Worm (Caenorhabditis elegans) whole organism, L3 larva: ENCODE data around the gene M6.4.

ENCODE experiments used
- ama-1 ChIP-seq: fragments of 150-350 bp; optimal IDR thresholded peaks from 2 replicates; lab custom pipeline; 2018
- ceh-9 ChIP-seq: sonication (generic microtip); optimal IDR thresholded peaks from 2 replicates; lab custom pipeline; 2018; ENCODE audit warnings: missing biosample characterization, missing genetic modification characterization
- egl-27 ChIP-seq: sonication (generic microtip); optimal IDR thresholded peaks from 4 replicates; lab custom pipeline; 2017; ENCODE audit warnings: missing biosample characterization, missing genetic modification reagents, missing genetic modification characterization
- jun-1 ChIP-seq: fragments of 150-350 bp; optimal IDR thresholded peaks from 2 replicates; lab custom pipeline; 2014; ENCODE audit warnings: missing biosample characterization, missing genetic modification reagents, missing genetic modification characterization
- lin-15B ChIP-seq: fragments of 150-350 bp; optimal IDR thresholded peaks from 2 replicates; lab custom pipeline; 2014; ENCODE audit warnings: missing biosample characterization, missing genetic modification characterization
- nhr-237 ChIP-seq: fragments of 150-350 bp; optimal IDR thresholded peaks from 2 replicates; lab custom pipeline; 2014; ENCODE audit warnings: missing biosample characterization, missing genetic modification characterization
- nhr-76 ChIP-seq: fragments of 150-350 bp; sonication (generic microtip); optimal IDR thresholded peaks from 5 replicates; lab custom pipeline; 2014; ENCODE audit warnings: missing biosample characterization, missing genetic modification characterization
- pha-4 ChIP-seq: fragments of 150-350 bp; optimal IDR thresholded peaks from 2 replicates; lab custom pipeline; 2014; ENCODE audit warnings: missing biosample characterization, missing genetic modification reagents, missing genetic modification characterization
- pqm-1 ChIP-seq: fragments of 150-350 bp; optimal IDR thresholded peaks from 2 replicates; lab custom pipeline; 2017; ENCODE audit warnings: missing biosample characterization, missing genetic modification characterization, inconsistent platforms
- snpc-4 ChIP-seq: fragments of 150-350 bp; optimal IDR thresholded peaks from 2 replicates; lab custom pipeline; 2014; ENCODE audit warnings: missing biosample characterization, missing genetic modification characterization
- ztf-11 ChIP-seq: fragments of 150-350 bp; optimal IDR thresholded peaks from 2 replicates; lab custom pipeline; 2014; ENCODE audit warnings: missing biosample characterization, missing genetic modification characterization

DNA sequence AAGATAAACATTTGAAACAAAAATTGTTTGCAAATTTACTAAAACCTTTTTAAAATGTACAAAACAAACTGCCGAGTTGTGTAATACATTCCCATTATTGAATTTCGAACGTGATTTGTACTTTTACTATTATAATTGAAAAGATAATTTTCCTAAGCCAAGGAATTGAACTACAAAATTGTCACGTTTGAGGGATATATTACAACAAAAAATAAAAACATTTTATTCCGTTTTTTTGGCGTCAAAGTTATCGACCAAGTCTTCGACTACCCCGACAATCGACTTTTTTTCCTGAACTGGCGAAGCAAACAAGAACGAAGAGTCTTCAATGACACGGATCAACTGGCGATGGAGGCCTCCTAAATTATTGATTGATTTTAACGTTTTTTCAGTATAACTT is 51.9 kb downstream of the M6.4 start, which contains the start of gene T19D7.7:
- no peak for TF ChIP-seq ama-1 (lab: Kevin White, UChicago)
- TF ChIP-seq snpc-4 (tag; lab: Kevin White, UChicago), result no peak
- TF ChIP-seq ztf-11 (tag; lab: Kevin White, UChicago), result no peak
- TF ChIP-seq nhr-76 (tag; lab: Kevin White, UChicago), result no peak
- no peak for TF ChIP-seq pha-4 (tag; lab: Kevin White, UChicago)
- no peak for TF ChIP-seq pqm-1 (tag; lab: Kevin White, UChicago)
- no peak for TF ChIP-seq nhr-237 (tag; lab: Kevin White, UChicago)
- TF ChIP-seq ceh-9, result no peak
- no peak for TF ChIP-seq jun-1
- TF ChIP-seq egl-27 (tag; lab: Kevin White, UChicago), result no peak
- TF ChIP-seq lin-15B, result no peak
